Fruit fly (Drosophila melanogaster): ENCODE measurements around the gene Gld.

- no peak for TF ChIP-seq D (optimal IDR thresholded peaks at IDR 0.05)
- no peak for TF ChIP-seq D (GFP tag; optimal IDR thresholded peaks at IDR 0.05)
- no peak for TF ChIP-seq CG11696 (GFP tag; IDR thresholded peaks at IDR 0.05)
- TF ChIP-seq sisA (GFP tag; IDR thresholded peaks at IDR 0.05) = no peak
- TF ChIP-seq Side (GFP tag; optimal IDR thresholded peaks at IDR 0.05) = no peak
- no peak for TF ChIP-seq CG2116 (GFP tag; optimal IDR thresholded peaks at IDR 0.05)
- TF ChIP-seq CG2712 (tag; optimal IDR thresholded peaks at IDR 0.05) = no peak
- TF ChIP-seq CG14965 (GFP tag; optimal IDR thresholded peaks at IDR 0.05; ENCODE audit: borderline replicate concordance) = no peak
- TF ChIP-seq nom (GFP tag; optimal IDR thresholded peaks at IDR 0.05) = no peak
- TF ChIP-seq ttk (GFP tag; IDR thresholded peaks at IDR 0.05) = no peak
- TF ChIP-seq bbx (GFP tag; IDR thresholded peaks at IDR 0.05; ENCODE audit: partially characterized antibody) = no peak
These were observed 9.5 kb upstream of the Gld start for dm6 chr3R:7274973-7275525.
